Worm (Caenorhabditis elegans) whole organism, young adult: ENCODE measurements around the gene AH10.4.
A peak's percentile ranks its signal among the peaks of the same experiment; 100 is the strongest.

Experiments used
- B0261.1 ChIP-seq: sonication (generic microtip); optimal IDR thresholded peaks from 2 replicates; lab custom pipeline; 2016; ENCODE audit warnings: mild to moderate bottlenecking, missing genetic modification characterization, moderate library complexity, missing compliant biosample characterization
- Y67H2A.10 ChIP-seq: fragments of 200-800 bp; sonication (Bioruptor generic); conservative IDR thresholded peaks from 2 replicates; pipeline ENCODE4 v1.3.6; 2022; ENCODE audit warnings: missing genetic modification reagents, missing genetic modification characterization, missing compliant biosample characterization
- Y79H2A.3 ChIP-seq: fragments of 200-800 bp; sonication (Bioruptor generic); conservative IDR thresholded peaks from 2 replicates; pipeline ENCODE4 v1.3.6; 2022; ENCODE audit warnings: missing genetic modification reagents, missing genetic modification characterization, missing compliant biosample characterization
- cebp-1 ChIP-seq, 2 experiments: fragments of 200-800 bp in 1 of 2; sonication (Bioruptor generic) in 1 of 2; sonication (generic microtip) in 1 of 2; IDR thresholded peaks in 1 of 2; optimal IDR thresholded peaks in 1 of 2; 2 replicates each; pipeline versions ENCODE4 v1.3.6 to Lab custom; 2017 to 2022; ENCODE audit warnings: missing compliant biosample characterization in 2 of 2, missing genetic modification characterization in 2 of 2, mild to moderate bottlenecking in 1 of 2, missing genetic modification reagents in 1 of 2, moderate library complexity in 1 of 2
- chd-7 ChIP-seq: sonication (generic microtip); optimal IDR thresholded peaks from 2 replicates; lab custom pipeline; 2016; ENCODE audit warnings: mild to moderate bottlenecking, missing genetic modification characterization, moderate library complexity, missing compliant biosample characterization
- gei-17 ChIP-seq: fragments of 200-800 bp; sonication (Bioruptor generic); optimal IDR thresholded peaks from 2 replicates; lab custom pipeline; 2018; ENCODE audit warnings: mild to moderate bottlenecking, missing genetic modification characterization, missing compliant biosample characterization
- ztf-25 ChIP-seq: fragments of 200-800 bp; sonication (Bioruptor generic); IDR thresholded peaks from 2 replicates; pipeline ENCODE4 v1.3.6; 2022; ENCODE audit warnings: missing genetic modification reagents, missing genetic modification characterization, missing compliant biosample characterization

- TF ChIP-seq Y67H2A.10 (no peak), Y79H2A.3 (GFP tag; lab: Robert Waterston, UW) (no peak), chd-7 (tag; lab: Kevin White, UChicago) (no peak), ztf-25 (no peak), B0261.1 (no peak), cebp-1 (GFP tag; IDR thresholded peaks at IDR 0.05; lab: Robert Waterston, UW) (no peak), cebp-1 (tag; optimal IDR thresholded peaks at IDR 0.05; lab: Kevin White, UChicago) (peak; percentile 47), gei-17 (GFP tag; lab: Kevin White, UChicago) (no peak)
These were observed 3.1 kb upstream of the AH10.4 start for ce11 chrV:14140733-14141132.
